Worm (Caenorhabditis elegans) whole organism, L4 larva: ENCODE results near the gene lgc-48.
A peak's percentile ranks its signal among the peaks of the same experiment; 100 is the strongest.

Experiments
- F37D6.2 ChIP-seq: sonication (generic microtip); optimal IDR thresholded peaks from 2 replicates; lab custom pipeline; 2016; ENCODE audit warnings: mild to moderate bottlenecking, missing genetic modification characterization, missing compliant biosample characterization
- F44E2.7 ChIP-seq: fragments of 200-800 bp; sonication (Bioruptor generic); IDR thresholded peaks from 2 replicates; pipeline ENCODE4 v2.1.2; 2022; ENCODE audit warnings: missing genetic modification characterization, missing compliant biosample characterization
- Y75B8A.6 ChIP-seq: fragments of 200-800 bp; sonication (Bioruptor generic); IDR thresholded peaks from 2 replicates; pipeline ENCODE4 v1.3.6; 2022; ENCODE audit warnings: missing genetic modification reagents, missing genetic modification characterization, missing compliant biosample characterization
- ZK337.2 ChIP-seq: fragments of 200-800 bp; sonication (Bioruptor generic); IDR thresholded peaks from 2 replicates; pipeline ENCODE4 v1.3.6; 2022; ENCODE audit warnings: missing genetic modification reagents, missing genetic modification characterization, missing compliant biosample characterization
- aha-1 ChIP-seq: fragments of 150-350 bp; peaks from one replicate; lab custom pipeline; 2014; ENCODE audit warnings: missing biosample characterization, missing genetic modification characterization
- ceh-44 ChIP-seq: fragments of 200-800 bp; sonication (Bioruptor generic); IDR thresholded peaks from 2 replicates; pipeline ENCODE4 v1.3.6; 2022; ENCODE audit warnings: missing genetic modification reagents, missing genetic modification characterization, missing compliant biosample characterization
- ces-1 ChIP-seq: fragments of 150-350 bp; sonication (generic microtip); optimal IDR thresholded peaks from 4 replicates; lab custom pipeline; 2014; ENCODE audit warnings: missing biosample characterization, missing genetic modification reagents, missing genetic modification characterization
- ctbp-1 ChIP-seq: fragments of 200-800 bp; sonication (Bioruptor generic); IDR thresholded peaks from 2 replicates; pipeline ENCODE4 v1.3.6; 2022; ENCODE audit warnings: missing genetic modification reagents, missing genetic modification characterization, missing compliant biosample characterization
- daf-16 ChIP-seq, 3 experiments: sonication (generic microtip); optimal IDR thresholded peaks; 2 replicates each; lab custom pipeline; 2016 to 2017; ENCODE audit warnings: missing genetic modification characterization in 3 of 3, missing genetic modification reagents in 3 of 3, mild to moderate bottlenecking in 2 of 3, missing compliant biosample characterization in 2 of 3, missing biosample characterization in 1 of 3, moderate library complexity in 1 of 3
- daf-19 ChIP-seq: fragments of 200-800 bp; sonication (Bioruptor generic); conservative IDR thresholded peaks from 2 replicates; pipeline ENCODE4 v1.3.6; 2022; ENCODE audit warnings: missing genetic modification characterization, missing compliant biosample characterization
- dmd-6 ChIP-seq: fragments of 200-800 bp; sonication (Bioruptor generic); IDR thresholded peaks from 2 replicates; pipeline ENCODE4 v1.3.6; 2022; ENCODE audit warnings: missing genetic modification reagents, missing genetic modification characterization, missing compliant biosample characterization
- dmd-9 ChIP-seq: fragments of 200-800 bp; sonication (Bioruptor generic); IDR thresholded peaks from 2 replicates; pipeline ENCODE4 v1.3.6; 2022; ENCODE audit warnings: missing genetic modification reagents, missing genetic modification characterization, missing compliant biosample characterization
- dve-1 ChIP-seq: sonication (generic microtip); optimal IDR thresholded peaks from 2 replicates; lab custom pipeline; 2017; ENCODE audit warnings: antibody characterized with exemption, mild to moderate bottlenecking, missing genetic modification characterization, missing compliant biosample characterization; ENCODE audit not compliant: insufficient read depth
- hif-1 ChIP-seq, 2 experiments: sonication (generic microtip); optimal IDR thresholded peaks; 2 replicates each; lab custom pipeline; 2016 to 2017; ENCODE audit warnings: missing compliant biosample characterization in 2 of 2, missing genetic modification characterization in 2 of 2, missing genetic modification reagents in 2 of 2, missing genotype in 2 of 2, mild to moderate bottlenecking in 1 of 2
- hlh-11 ChIP-seq: fragments of 200-800 bp; sonication (Bioruptor generic); optimal IDR thresholded peaks from 2 replicates; lab custom pipeline; 2018; ENCODE audit warnings: mild to moderate bottlenecking, missing genetic modification characterization, missing compliant biosample characterization
- hlh-30 ChIP-seq: sonication (generic microtip); optimal IDR thresholded peaks from 2 replicates; lab custom pipeline; 2017; ENCODE audit warnings: antibody characterized with exemption, mild to moderate bottlenecking, missing genetic modification characterization, missing compliant biosample characterization; ENCODE audit not compliant: insufficient read depth
- lin-1 ChIP-seq: fragments of 200-800 bp; sonication (Bioruptor generic); IDR thresholded peaks from 2 replicates; pipeline ENCODE4 v1.3.6; 2022; ENCODE audit warnings: missing genetic modification reagents, missing genetic modification characterization, missing compliant biosample characterization
- lir-3 ChIP-seq: sonication (generic microtip); optimal IDR thresholded peaks from 2 replicates; lab custom pipeline; 2016; ENCODE audit warnings: mild to moderate bottlenecking, missing genetic modification characterization, missing compliant biosample characterization
- lsy-2 ChIP-seq, 2 experiments: fragments of 150-350 bp in 1 of 2; sonication (generic microtip) in 1 of 2; optimal IDR thresholded peaks; 2 replicates each; lab custom pipeline; 2014 to 2017; ENCODE audit warnings: missing biosample characterization in 2 of 2, missing genetic modification characterization in 2 of 2
- madf-9 ChIP-seq: fragments of 200-800 bp; sonication (Bioruptor generic); conservative IDR thresholded peaks from 2 replicates; pipeline ENCODE4 v1.3.6; 2022; ENCODE audit warnings: missing genetic modification reagents, missing genetic modification characterization, missing compliant biosample characterization
- mdl-1 ChIP-seq, 2 experiments: fragments of 150-350 bp in 1 of 2; sonication (generic microtip) in 1 of 2; optimal IDR thresholded peaks; 2 replicates each; lab custom pipeline; 2014 to 2017; ENCODE audit warnings: missing biosample characterization in 2 of 2, missing genetic modification characterization in 2 of 2
- mdt-29 ChIP-seq: fragments of 200-800 bp; sonication (Bioruptor generic); IDR thresholded peaks from 2 replicates; pipeline ENCODE4 v1.3.6; 2022; ENCODE audit warnings: missing genetic modification reagents, missing genetic modification characterization, missing compliant biosample characterization
- mep-1 ChIP-seq: fragments of 150-350 bp; sonication (generic microtip); optimal IDR thresholded peaks from 3 replicates; lab custom pipeline; 2014; ENCODE audit warnings: missing biosample characterization, missing genetic modification characterization
- mxl-3 ChIP-seq: fragments of 200-800 bp; sonication (Bioruptor generic); optimal IDR thresholded peaks from 2 replicates; lab custom pipeline; 2018; ENCODE audit warnings: mild to moderate bottlenecking, missing genetic modification characterization, missing compliant biosample characterization
- nhr-237 ChIP-seq: sonication (generic microtip); optimal IDR thresholded peaks from 2 replicates; lab custom pipeline; 2017; ENCODE audit warnings: missing biosample characterization, missing genetic modification characterization
- nhr-25 ChIP-seq: sonication (generic microtip); optimal IDR thresholded peaks from 2 replicates; lab custom pipeline; 2017; ENCODE audit warnings: missing genetic modification characterization, mild to moderate bottlenecking, missing compliant biosample characterization, antibody characterized with exemption, moderate library complexity, borderline replicate concordance; ENCODE audit not compliant: insufficient read depth
- nhr-28 ChIP-seq: fragments of 150-350 bp; optimal IDR thresholded peaks from 2 replicates; lab custom pipeline; 2014; ENCODE audit warnings: missing biosample characterization, missing genetic modification characterization
- nhr-41 ChIP-seq: fragments of 200-800 bp; sonication (Bioruptor generic); IDR thresholded peaks from 2 replicates; pipeline ENCODE4 v1.3.6; 2022; ENCODE audit warnings: missing genetic modification reagents, missing genetic modification characterization, missing compliant biosample characterization
- nhr-42 ChIP-seq: fragments of 200-800 bp; sonication (Bioruptor generic); IDR thresholded peaks from 2 replicates; pipeline ENCODE4 v1.3.6; 2022; ENCODE audit warnings: missing genetic modification characterization, missing compliant biosample characterization
- nhr-6 ChIP-seq: fragments of 150-350 bp; optimal IDR thresholded peaks from 2 replicates; lab custom pipeline; 2014; ENCODE audit warnings: missing biosample characterization, missing genetic modification characterization
- nhr-77 ChIP-seq: fragments of 150-350 bp; optimal IDR thresholded peaks from 2 replicates; lab custom pipeline; 2014; ENCODE audit warnings: missing biosample characterization, missing genetic modification characterization
- pha-4 ChIP-seq, 2 experiments: fragments of 150-350 bp in 1 of 2; fragments of 200-800 bp in 1 of 2; sonication (Bioruptor generic) in 1 of 2; IDR thresholded peaks in 1 of 2; optimal IDR thresholded peaks in 1 of 2; 2 replicates each; pipeline versions ENCODE4 v1.3.6 to Lab custom; 2014 to 2022; ENCODE audit warnings: missing genetic modification characterization in 2 of 2, missing genetic modification reagents in 2 of 2, missing biosample characterization in 1 of 2, missing compliant biosample characterization in 1 of 2
- php-3 ChIP-seq: fragments of 200-800 bp; sonication (Bioruptor generic); IDR thresholded peaks from 2 replicates; pipeline ENCODE4 v1.3.6; 2022; ENCODE audit warnings: missing genetic modification reagents, missing genetic modification characterization, missing compliant biosample characterization
- sdz-12 ChIP-seq: fragments of 200-800 bp; sonication (Bioruptor generic); optimal IDR thresholded peaks from 2 replicates; lab custom pipeline; 2018; ENCODE audit warnings: mild to moderate bottlenecking, missing genetic modification characterization, missing compliant biosample characterization
- set-16 ChIP-seq: fragments of 200-800 bp; sonication (Bioruptor generic); IDR thresholded peaks from 2 replicates; pipeline ENCODE4 v1.3.6; 2022; ENCODE audit warnings: missing genetic modification reagents, missing genetic modification characterization, missing compliant biosample characterization
- snpc-1.2 ChIP-seq: fragments of 200-800 bp; sonication (Bioruptor generic); IDR thresholded peaks from 2 replicates; pipeline ENCODE4 v1.3.6; 2022; ENCODE audit warnings: missing genetic modification reagents, missing genetic modification characterization, missing compliant biosample characterization
- tra-1 ChIP-seq: fragments of 200-800 bp; sonication (Bioruptor generic); IDR thresholded peaks from 2 replicates; pipeline ENCODE4 v1.3.6; 2022; ENCODE audit warnings: missing genetic modification reagents, missing genetic modification characterization, missing compliant biosample characterization
- unc-130 ChIP-seq: sonication (generic microtip); optimal IDR thresholded peaks from 2 replicates; lab custom pipeline; 2016; ENCODE audit warnings: missing genetic modification reagents, missing genetic modification characterization, missing compliant biosample characterization
- unc-62 ChIP-seq, 3 experiments: fragments of 150-350 bp in 1 of 3; sonication (generic microtip); optimal IDR thresholded peaks in 2 of 3; peaks in 1 of 3; 1 replicate in 1 of 3; 2 replicates in 2 of 3; lab custom pipeline; 2014 to 2017; ENCODE audit warnings: missing biosample characterization in 3 of 3, missing genetic modification characterization in 3 of 3, missing genetic modification reagents in 3 of 3, missing genotype in 1 of 3
- zfp-3 ChIP-seq: fragments of 200-800 bp; sonication (Bioruptor generic); conservative IDR thresholded peaks from 2 replicates; pipeline ENCODE4 v1.3.6; 2022; ENCODE audit warnings: missing genetic modification reagents, missing genetic modification characterization, missing compliant biosample characterization

lgc-48 gene

DNA sequence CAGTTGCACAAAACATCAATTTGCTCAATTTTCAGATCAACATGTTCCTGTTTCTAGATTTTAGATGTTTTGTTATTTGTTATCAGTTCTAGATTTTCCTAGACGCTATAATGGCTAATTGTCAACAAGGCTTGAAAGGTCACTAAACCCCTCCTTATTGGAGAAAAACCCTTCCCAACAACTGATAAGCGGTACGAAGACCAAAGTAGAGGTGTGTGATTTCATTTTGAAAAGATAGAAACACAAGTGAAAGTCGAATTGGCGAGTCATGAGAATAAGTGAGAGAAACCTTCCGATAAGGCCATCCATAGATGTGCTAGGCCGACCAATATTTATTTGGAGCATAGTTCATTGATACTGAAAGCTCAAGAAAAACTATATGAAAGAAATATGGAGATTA is 33.6 kb downstream of the lgc-48 start (continued):
- peak; percentile 58; the same call in 1 of the 2 replicates for TF ChIP-seq tra-1
- TF ChIP-seq lir-3 (tag; lab: Kevin White, UChicago) = no peak
- peak; percentile 69 for TF ChIP-seq php-3 (GFP tag; lab: Robert Waterston, UW)
- TF ChIP-seq ces-1 (GFP tag; lab: Kevin White, UChicago) = no peak
- TF ChIP-seq, all 104 proteins: peak for 21

DNA sequence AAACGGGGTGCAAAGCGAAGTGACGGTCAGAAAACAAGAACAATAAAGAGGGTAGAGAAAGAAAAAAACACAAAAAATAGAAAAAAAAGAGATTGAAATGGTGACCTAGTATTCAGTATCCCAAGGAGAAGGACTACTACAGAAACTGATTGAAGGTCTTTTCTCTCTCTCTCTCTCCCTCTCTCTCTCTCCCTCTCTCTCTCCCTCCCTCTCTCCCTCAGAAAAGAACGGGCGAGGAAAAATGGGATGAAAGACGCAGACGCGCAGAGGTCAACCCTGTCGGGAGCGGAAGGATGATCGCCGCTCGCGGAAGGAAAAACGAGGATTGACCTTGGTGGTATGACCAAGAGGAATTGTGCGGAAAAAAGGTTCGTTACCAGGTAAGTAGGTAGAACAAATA is 34.5 kb downstream of the lgc-48 start:
- peak in 1 of 2 experiments; percentile 20 for TF ChIP-seq mdl-1 (tag; optimal IDR thresholded peaks at IDR 0.05; lab: Kevin White, UChicago)
- TF ChIP-seq hlh-11 (tag; lab: Kevin White, UChicago) = peak; percentile 74
- no peak for TF ChIP-seq ZK337.2 (GFP tag; lab: Robert Waterston, UW)
- peak; percentile 8 for TF ChIP-seq mep-1
- TF ChIP-seq Y75B8A.6 (GFP tag; lab: Robert Waterston, UW) = no peak
- peak; percentile 41 for TF ChIP-seq mxl-3 (GFP tag; lab: Kevin White, UChicago)
- TF ChIP-seq zfp-3 = no peak
- peak; percentile 43 for TF ChIP-seq hlh-30 (tag; lab: Kevin White, UChicago)
- TF ChIP-seq nhr-6 (tag; lab: Kevin White, UChicago) = peak; percentile 41
- TF ChIP-seq nhr-42 (GFP tag; lab: Robert Waterston, UW) = no peak
- TF ChIP-seq lin-1 (GFP tag; lab: Robert Waterston, UW) = no peak
- no peak for TF ChIP-seq nhr-41
- no peak for TF ChIP-seq unc-130
- no peak for TF ChIP-seq ctbp-1 (GFP tag; lab: Robert Waterston, UW)
- no peak for TF ChIP-seq nhr-77 (tag; lab: Kevin White, UChicago)
- no peak for TF ChIP-seq dmd-9 (GFP tag; lab: Robert Waterston, UW)
- peak; percentile 87 for TF ChIP-seq set-16 (GFP tag; lab: Robert Waterston, UW)
- TF ChIP-seq ceh-44 (GFP tag; lab: Robert Waterston, UW) = no peak
- no peak for TF ChIP-seq snpc-1.2 (GFP tag; lab: Robert Waterston, UW)
- no peak for TF ChIP-seq daf-19
- TF ChIP-seq F37D6.2 (tag; lab: Kevin White, UChicago) = no peak
- TF ChIP-seq dmd-6 = peak; percentile 35; the same call in 1 of the 2 replicates
- TF ChIP-seq tra-1 = 0 out of 2 replicates have a peak, but pooled peaks have one; percentile 55
- TF ChIP-seq dve-1 (tag; lab: Kevin White, UChicago) = peak; percentile 70
- no peak for TF ChIP-seq mdt-29 (GFP tag; lab: Robert Waterston, UW)
- no peak for TF ChIP-seq unc-62 (GFP tag; optimal IDR thresholded peaks at IDR 0.05 in 1 of 2; lab: Kevin White, UChicago)
- no peak for TF ChIP-seq unc-62 (tag; optimal IDR thresholded peaks at IDR 0.05; lab: Kevin White, UChicago)
- 0 out of 2 replicates have a peak, but pooled peaks have one; percentile 28 for TF ChIP-seq F44E2.7 (GFP tag; lab: Robert Waterston, UW)
- TF ChIP-seq nhr-28 (tag; lab: Kevin White, UChicago) = peak; percentile 53
- TF ChIP-seq madf-9 (GFP tag; lab: Robert Waterston, UW) = peak; percentile 79
- peak; percentile 83 for TF ChIP-seq nhr-25 (tag; lab: Kevin White, UChicago)
- TF ChIP-seq lsy-2 (tag; optimal IDR thresholded peaks at IDR 0.05; lab: Kevin White, UChicago) = peak in 1 of 2 experiments; percentile 39
- TF ChIP-seq nhr-237 (tag; lab: Kevin White, UChicago) = peak; percentile 30
- TF ChIP-seq pha-4 (GFP tag; IDR thresholded peaks at IDR 0.05; lab: Robert Waterston, UW) = peak; percentile 68; the same call in 1 of the 2 replicates
- no peak for TF ChIP-seq pha-4 (tag; optimal IDR thresholded peaks at IDR 0.05; lab: Kevin White, UChicago)
- no peak for TF ChIP-seq daf-16 (GFP tag; optimal IDR thresholded peaks at IDR 0.05; lab: Kevin White, UChicago)
- peak; percentile 3 for TF ChIP-seq daf-16 (tag; optimal IDR thresholded peaks at IDR 0.05; lab: Kevin White, UChicago)
- TF ChIP-seq hif-1 (tag; optimal IDR thresholded peaks at IDR 0.05; lab: Kevin White, UChicago) = no peak
- peak; percentile 2 for TF ChIP-seq aha-1 (tag; lab: Kevin White, UChicago)
- no peak for TF ChIP-seq sdz-12
